Fruit fly (Drosophila melanogaster): ENCODE data around the gene Cpr76Ba.

- no peak for TF ChIP-seq Sin3A (optimal IDR thresholded peaks at IDR 0.05)
- no peak for TF ChIP-seq ttk (optimal IDR thresholded peaks at IDR 0.05)
These were observed 21.5 kb downstream of the Cpr76Ba start for dm6 chr3L:19496600-19496999.

Data from Kc167 (cell line).